Worm (Caenorhabditis elegans) whole organism, young adult: ENCODE results near the gene T10G3.2.

ENCODE experiments used
- B0019.2 ChIP-seq: fragments of 200-800 bp; sonication (Bioruptor generic); conservative IDR thresholded peaks from 2 replicates; pipeline ENCODE4 v1.3.6; 2022; ENCODE audit warnings: missing genetic modification reagents, missing genetic modification characterization, missing compliant biosample characterization
- B0035.1 ChIP-seq: sonication (generic microtip); optimal IDR thresholded peaks from 2 replicates; lab custom pipeline; 2016; ENCODE audit warnings: missing genetic modification characterization, mild to moderate bottlenecking, missing compliant biosample characterization, missing genotype, missing genetic modification reagents
- D2030.7 ChIP-seq: fragments of 200-800 bp; sonication (Bioruptor generic); IDR thresholded peaks from 2 replicates; pipeline ENCODE4 v1.3.6; 2022; ENCODE audit warnings: missing genetic modification reagents, missing genetic modification characterization, missing compliant biosample characterization
- F55B11.4 ChIP-seq: sonication (generic microtip); optimal IDR thresholded peaks from 2 replicates; lab custom pipeline; 2016; ENCODE audit warnings: missing compliant biosample characterization, missing genetic modification characterization, borderline replicate concordance; ENCODE audit not compliant: insufficient read depth
- F57A8.1 ChIP-seq: fragments of 200-800 bp; sonication (Bioruptor generic); optimal IDR thresholded peaks from 2 replicates; lab custom pipeline; 2018; ENCODE audit warnings: mild to moderate bottlenecking, missing genetic modification characterization, moderate library complexity, missing compliant biosample characterization
- T07F8.4 ChIP-seq: sonication (generic microtip); optimal IDR thresholded peaks from 2 replicates; lab custom pipeline; 2016; ENCODE audit warnings: mild to moderate bottlenecking, missing genetic modification characterization, moderate library complexity, missing compliant biosample characterization
- T26A5.8 ChIP-seq: sonication (generic microtip); optimal IDR thresholded peaks from 2 replicates; lab custom pipeline; 2016; ENCODE audit warnings: missing genetic modification characterization, missing compliant biosample characterization
- Y67H2A.10 ChIP-seq: fragments of 200-800 bp; sonication (Bioruptor generic); conservative IDR thresholded peaks from 2 replicates; pipeline ENCODE4 v1.3.6; 2022; ENCODE audit warnings: missing genetic modification reagents, missing genetic modification characterization, missing compliant biosample characterization
- Y79H2A.3 ChIP-seq: fragments of 200-800 bp; sonication (Bioruptor generic); conservative IDR thresholded peaks from 2 replicates; pipeline ENCODE4 v1.3.6; 2022; ENCODE audit warnings: missing genetic modification reagents, missing genetic modification characterization, missing compliant biosample characterization
- akir-1 ChIP-seq: fragments of 200-800 bp; sonication (Bioruptor generic); optimal IDR thresholded peaks from 2 replicates; lab custom pipeline; 2018; ENCODE audit warnings: mild to moderate bottlenecking, missing genetic modification characterization, moderate library complexity, missing compliant biosample characterization
- atf-7 ChIP-seq: sonication (generic microtip); optimal IDR thresholded peaks from 2 replicates; lab custom pipeline; 2017; ENCODE audit warnings: mild to moderate bottlenecking, missing genetic modification characterization, missing compliant biosample characterization
- attf-6 ChIP-seq: fragments of 200-800 bp; sonication (Bioruptor generic); IDR thresholded peaks from 2 replicates; pipeline ENCODE4 v1.3.6; 2022; ENCODE audit warnings: missing genetic modification reagents, missing genetic modification characterization, missing compliant biosample characterization
- bed-2 ChIP-seq: fragments of 200-800 bp; sonication (Bioruptor generic); IDR thresholded peaks from 2 replicates; pipeline ENCODE4 v1.3.6; 2022; ENCODE audit warnings: missing genetic modification reagents, missing genetic modification characterization, missing compliant biosample characterization
- cebp-2 ChIP-seq: fragments of 200-800 bp; sonication (Bioruptor generic); IDR thresholded peaks from 2 replicates; pipeline ENCODE4 v1.3.6; 2022; ENCODE audit warnings: missing genetic modification characterization, missing compliant biosample characterization
- ceh-100 ChIP-seq: fragments of 200-800 bp; sonication (Bioruptor generic); IDR thresholded peaks from 2 replicates; pipeline ENCODE4 v1.3.6; 2022; ENCODE audit warnings: missing genetic modification reagents, missing genetic modification characterization, missing compliant biosample characterization
- ceh-91 ChIP-seq: fragments of 200-800 bp; sonication (Bioruptor generic); IDR thresholded peaks from 2 replicates; pipeline ENCODE4 v1.3.6; 2022; ENCODE audit warnings: missing genetic modification reagents, missing genetic modification characterization, missing compliant biosample characterization
- dox-1 ChIP-seq: fragments of 200-800 bp; sonication (Bioruptor generic); IDR thresholded peaks from 2 replicates; pipeline ENCODE4 v1.3.6; 2022; ENCODE audit warnings: missing genetic modification reagents, missing genetic modification characterization, missing compliant biosample characterization
- egl-18 ChIP-seq: fragments of 200-800 bp; sonication (Bioruptor generic); IDR thresholded peaks from 2 replicates; pipeline ENCODE4 v1.3.6; 2022; ENCODE audit warnings: missing genetic modification reagents, missing genetic modification characterization, missing compliant biosample characterization
- ekl-4 ChIP-seq: fragments of 200-800 bp; sonication (Bioruptor generic); IDR thresholded peaks from 2 replicates; pipeline ENCODE4 v1.3.6; 2022; ENCODE audit warnings: missing genetic modification reagents, missing genetic modification characterization, missing compliant biosample characterization
- hmg-20 ChIP-seq: fragments of 200-800 bp; sonication (Bioruptor generic); IDR thresholded peaks from 2 replicates; pipeline ENCODE4 v1.3.6; 2022; ENCODE audit warnings: missing genetic modification reagents, missing genetic modification characterization, missing compliant biosample characterization
- let-526 ChIP-seq: fragments of 200-800 bp; sonication (Bioruptor generic); IDR thresholded peaks from 2 replicates; pipeline ENCODE4 v1.3.6; 2022; ENCODE audit warnings: missing genetic modification reagents, missing genetic modification characterization, missing compliant biosample characterization
- lin-26 ChIP-seq: fragments of 200-800 bp; sonication (Bioruptor generic); IDR thresholded peaks from 2 replicates; pipeline ENCODE4 v1.3.6; 2022; ENCODE audit warnings: missing genetic modification reagents, missing genetic modification characterization, missing compliant biosample characterization
- lin-40 ChIP-seq: sonication (generic microtip); optimal IDR thresholded peaks from 2 replicates; lab custom pipeline; 2016; ENCODE audit warnings: missing genetic modification characterization, mild to moderate bottlenecking, missing compliant biosample characterization, missing genotype, missing genetic modification reagents
- lir-1 ChIP-seq: fragments of 200-800 bp; sonication (Bioruptor generic); conservative IDR thresholded peaks from 2 replicates; pipeline ENCODE4 v1.3.6; 2022; ENCODE audit warnings: missing genetic modification reagents, missing genetic modification characterization, missing compliant biosample characterization
- madf-10 ChIP-seq: sonication (generic microtip); optimal IDR thresholded peaks from 2 replicates; lab custom pipeline; 2016; ENCODE audit warnings: mild to moderate bottlenecking, missing genetic modification characterization, missing compliant biosample characterization
- mcd-1 ChIP-seq: fragments of 200-800 bp; sonication (Bioruptor generic); IDR thresholded peaks from 2 replicates; pipeline ENCODE4 v1.3.6; 2022; ENCODE audit warnings: missing genetic modification reagents, missing genetic modification characterization, missing compliant biosample characterization
- mel-28 ChIP-seq: sonication (generic microtip); optimal IDR thresholded peaks from 2 replicates; lab custom pipeline; 2016; ENCODE audit warnings: borderline replicate concordance, mild to moderate bottlenecking, missing genetic modification characterization, missing compliant biosample characterization
- nfya-2 ChIP-seq: fragments of 200-800 bp; sonication (Bioruptor generic); IDR thresholded peaks from 2 replicates; pipeline ENCODE4 v1.3.6; 2022; ENCODE audit warnings: missing genetic modification reagents, missing genetic modification characterization, missing compliant biosample characterization
- pbrm-1 ChIP-seq: fragments of 200-800 bp; sonication (Bioruptor generic); IDR thresholded peaks from 2 replicates; pipeline ENCODE4 v1.3.6; 2022; ENCODE audit warnings: missing genetic modification reagents, missing genetic modification characterization, missing compliant biosample characterization
- pha-4 ChIP-seq: fragments of 150-350 bp; sonication (generic microtip); optimal IDR thresholded peaks from 2 replicates; lab custom pipeline; 2014; ENCODE audit warnings: missing biosample characterization, missing genetic modification reagents, missing genetic modification characterization
- snpc-1.1 ChIP-seq: sonication (generic microtip); optimal IDR thresholded peaks from 2 replicates; lab custom pipeline; 2017; ENCODE audit warnings: missing genetic modification characterization, mild to moderate bottlenecking, missing compliant biosample characterization, antibody characterized with exemption, moderate library complexity, missing genotype, missing genetic modification reagents; ENCODE audit not compliant: insufficient read depth
- snpc-3.4 ChIP-seq: sonication (generic microtip); optimal IDR thresholded peaks from 2 replicates; lab custom pipeline; 2017; ENCODE audit warnings: missing genetic modification characterization, mild to moderate bottlenecking, missing compliant biosample characterization, antibody characterized with exemption, moderate library complexity, missing genotype, missing genetic modification reagents
- tbx-9 ChIP-seq: sonication (generic microtip); optimal IDR thresholded peaks from 2 replicates; lab custom pipeline; 2016; ENCODE audit warnings: borderline replicate concordance, missing genetic modification characterization, inconsistent platforms, missing compliant biosample characterization
- tlf-1 ChIP-seq: fragments of 200-800 bp; sonication (Bioruptor generic); optimal IDR thresholded peaks from 2 replicates; lab custom pipeline; 2018; ENCODE audit warnings: mild to moderate bottlenecking, missing genetic modification characterization, missing compliant biosample characterization
- unc-130 ChIP-seq: sonication (generic microtip); optimal IDR thresholded peaks from 2 replicates; lab custom pipeline; 2016; ENCODE audit warnings: missing genetic modification reagents, missing genetic modification characterization, missing compliant biosample characterization
- zfh-2 ChIP-seq: fragments of 200-800 bp; sonication (Bioruptor generic); conservative IDR thresholded peaks from 2 replicates; pipeline ENCODE4 v1.3.6; 2022; ENCODE audit warnings: missing genetic modification reagents, missing genetic modification characterization, missing compliant biosample characterization
- ztf-26 ChIP-seq: sonication (generic microtip); optimal IDR thresholded peaks from 2 replicates; lab custom pipeline; 2017; ENCODE audit warnings: missing genetic modification characterization, missing compliant biosample characterization

The T10G3.2 gene

ce11 chrV:13515115-13515514 lies 35.4 kb upstream of the T10G3.2 start, which contains the start of gene semi-1:
Gene semi-1, minus strand, starts transcription at chrV:13515215.
- TF ChIP-seq cebp-2 (GFP tag; lab: Robert Waterston, UW) (no peak), F55B11.4 (tag; lab: Kevin White, UChicago) (no peak), let-526 (GFP tag; lab: Robert Waterston, UW) (no peak), ekl-4 (GFP tag; lab: Robert Waterston, UW) (no peak), snpc-3.4 (no peak), T26A5.8 (no peak), madf-10 (tag; lab: Kevin White, UChicago) (no peak), ceh-91 (GFP tag; lab: Robert Waterston, UW) (no peak), pha-4 (tag; lab: Kevin White, UChicago) (no peak), lir-1 (no peak), ztf-26 (tag; lab: Kevin White, UChicago) (no peak), attf-6 (GFP tag; lab: Robert Waterston, UW) (no peak), bed-2 (GFP tag; lab: Robert Waterston, UW) (no peak)

- TF ChIP-seq atf-7 (tag; lab: Kevin White, UChicago) (no peak), akir-1 (GFP tag; lab: Kevin White, UChicago) (no peak), ztf-26 (tag; lab: Kevin White, UChicago) (no peak), zfh-2 (no peak), unc-130 (GFP tag; lab: Kevin White, UChicago) (no peak), snpc-1.1 (tag; lab: Kevin White, UChicago) (no peak), T07F8.4 (no peak), mcd-1 (GFP tag; lab: Robert Waterston, UW) (no peak), lin-26 (GFP tag; lab: Robert Waterston, UW) (no peak), Y67H2A.10 (no peak), B0019.2 (GFP tag; lab: Robert Waterston, UW) (no peak), mel-28 (tag; lab: Kevin White, UChicago) (no peak), nfya-2 (GFP tag; lab: Robert Waterston, UW) (no peak), dox-1 (GFP tag; lab: Robert Waterston, UW) (no peak), tlf-1 (GFP tag; lab: Kevin White, UChicago) (no peak), D2030.7 (GFP tag; lab: Robert Waterston, UW) (no peak)
Measured at ce11 chrV:13512515-13512914, 32.8 kb upstream of the T10G3.2 start.

- TF ChIP-seq hmg-20 (GFP tag; lab: Robert Waterston, UW) (no peak), egl-18 (GFP tag; lab: Robert Waterston, UW) (no peak), T26A5.8 (no peak), F57A8.1 (no peak), B0035.1 (tag; lab: Kevin White, UChicago) (no peak), Y79H2A.3 (GFP tag; lab: Robert Waterston, UW) (no peak), lin-40 (tag; lab: Kevin White, UChicago) (no peak), snpc-3.4 (no peak), ceh-100 (GFP tag; lab: Robert Waterston, UW) (no peak), pbrm-1 (no peak), akir-1 (GFP tag; lab: Kevin White, UChicago) (no peak), snpc-1.1 (tag; lab: Kevin White, UChicago) (no peak), nfya-2 (GFP tag; lab: Robert Waterston, UW) (no peak), T07F8.4 (no peak), tbx-9 (tag; lab: Kevin White, UChicago) (no peak)
- TF ChIP-seq, all 124 proteins: peak for 0
Measured at ce11 chrV:13511618-13512017, 32.0 kb upstream of the T10G3.2 start, which contains the start of gene avr-15. Gene avr-15, minus strand, starts transcription at chrV:13511718.
